Fruit fly (Drosophila melanogaster) whole organism, prepupa: Measurements from ENCODE around the gene CG14537.

Source experiments
- Blimp-1 ChIP-seq: fragments of 200-800 bp; sonication (Bioruptor generic); optimal IDR thresholded peaks from 3 replicates; lab custom pipeline; 2017; ENCODE audit warnings: missing biosample characterization, missing genetic modification characterization, mild to moderate bottlenecking, moderate library complexity, missing genetic modification reagents
- CG10631 ChIP-seq: fragments of 200-800 bp; sonication (Bioruptor generic); optimal IDR thresholded peaks from 2 replicates; lab custom pipeline; 2016; ENCODE audit warnings: missing biosample characterization, missing genetic modification characterization
- CG10669 ChIP-seq: fragments of 200-800 bp; sonication (Bioruptor generic); optimal IDR thresholded peaks from 3 replicates; lab custom pipeline; 2018; ENCODE audit warnings: missing biosample characterization, mild to moderate bottlenecking, missing genetic modification characterization, moderate library complexity
- CG11762 ChIP-seq: fragments of 200-800 bp; sonication (Bioruptor generic); optimal IDR thresholded peaks from 3 replicates; lab custom pipeline; 2016; ENCODE audit warnings: missing biosample characterization, missing genetic modification characterization; ENCODE audit not compliant: insufficient read depth
- CG11902 ChIP-seq: fragments of 200-800 bp; sonication (Bioruptor generic); optimal IDR thresholded peaks from 3 replicates; lab custom pipeline; 2016; ENCODE audit warnings: missing biosample characterization, missing genetic modification characterization
- CG15336 ChIP-seq: fragments of 200-800 bp; sonication (Bioruptor generic); IDR thresholded peaks from 2 replicates; pipeline ENCODE4 v1.3.6; 2022; ENCODE audit warnings: missing biosample characterization, missing genetic modification characterization
- CG1621 ChIP-seq: fragments of 200-800 bp; sonication (Bioruptor generic); optimal IDR thresholded peaks from 3 replicates; lab custom pipeline; 2018; ENCODE audit warnings: missing biosample characterization, mild to moderate bottlenecking, missing genetic modification characterization
- CG16779 ChIP-seq: fragments of 200-800 bp; sonication (Bioruptor generic); optimal IDR thresholded peaks from 3 replicates; lab custom pipeline; 2017; ENCODE audit warnings: missing biosample characterization, mild to moderate bottlenecking, missing genetic modification characterization
- CG31627 ChIP-seq: fragments of 200-800 bp; sonication (Bioruptor generic); optimal IDR thresholded peaks from 3 replicates; lab custom pipeline; 2016; ENCODE audit warnings: missing biosample characterization, missing genetic modification characterization
- CG32006 ChIP-seq: fragments of 200-800 bp; sonication (Bioruptor generic); optimal IDR thresholded peaks from 3 replicates; lab custom pipeline; 2017; ENCODE audit warnings: missing biosample characterization, mild to moderate bottlenecking, missing genetic modification characterization
- CG6163 ChIP-seq: fragments of 200-800 bp; sonication (Bioruptor generic); IDR thresholded peaks from 3 replicates; pipeline ENCODE4 v1.3.6; 2022; ENCODE audit warnings: missing biosample characterization, missing genetic modification characterization
- CG6808 ChIP-seq: fragments of 200-800 bp; sonication (Bioruptor generic); optimal IDR thresholded peaks from 3 replicates; lab custom pipeline; 2017; ENCODE audit warnings: missing biosample characterization, missing genetic modification characterization, mild to moderate bottlenecking, moderate library complexity, missing genetic modification reagents
- CG6854 ChIP-seq: fragments of 200-800 bp; sonication (Bioruptor generic); optimal IDR thresholded peaks from 2 replicates; lab custom pipeline; 2017; ENCODE audit warnings: missing biosample characterization, mild to moderate bottlenecking, missing genetic modification characterization
- CG8119 ChIP-seq: fragments of 200-800 bp; sonication (Bioruptor generic); IDR thresholded peaks from 3 replicates; pipeline ENCODE4 v1.3.6; 2022; ENCODE audit warnings: missing biosample characterization, missing genetic modification characterization
- CG8319 ChIP-seq: fragments of 200-800 bp; sonication (Bioruptor generic); optimal IDR thresholded peaks from 3 replicates; lab custom pipeline; 2016; ENCODE audit warnings: missing biosample characterization, missing genetic modification characterization
- CG8632 ChIP-seq: fragments of 200-800 bp; sonication (Bioruptor generic); optimal IDR thresholded peaks from 3 replicates; lab custom pipeline; 2016; ENCODE audit warnings: missing biosample characterization, missing genetic modification characterization
- CG9139 ChIP-seq: fragments of 200-800 bp; sonication (Bioruptor generic); optimal IDR thresholded peaks from 3 replicates; lab custom pipeline; 2017; ENCODE audit warnings: missing biosample characterization, mild to moderate bottlenecking, missing genetic modification characterization
- Eip75B ChIP-seq: fragments of 200-800 bp; sonication (Bioruptor generic); optimal IDR thresholded peaks from 3 replicates; lab custom pipeline; 2016; ENCODE audit warnings: missing biosample characterization, missing genetic modification characterization
- Eip78C ChIP-seq: fragments of 200-800 bp; sonication (Bioruptor generic); peaks from one replicate; lab custom pipeline; 2016; ENCODE audit warnings: missing biosample characterization, missing genetic modification characterization
- Eip93F ChIP-seq: fragments of 200-800 bp; sonication (Bioruptor generic); optimal IDR thresholded peaks from 2 replicates; lab custom pipeline; 2016; ENCODE audit warnings: missing biosample characterization, mild to moderate bottlenecking, missing genetic modification characterization
- Ets21C ChIP-seq: fragments of 200-800 bp; sonication (Bioruptor generic); optimal IDR thresholded peaks from 3 replicates; lab custom pipeline; 2016; ENCODE audit warnings: missing biosample characterization, missing genetic modification characterization
- Ets96B ChIP-seq: fragments of 200-800 bp; optimal IDR thresholded peaks from 2 replicates; lab custom pipeline; 2019; ENCODE audit warnings: missing biosample characterization, mild to moderate bottlenecking, missing genetic modification characterization, moderate library complexity
- Hr38 ChIP-seq: sonication (Bioruptor generic); optimal IDR thresholded peaks from 2 replicates; lab custom pipeline; 2016; ENCODE audit warnings: missing biosample characterization, missing genetic modification characterization
- Hr39 ChIP-seq: fragments of 200-800 bp; sonication (Bioruptor generic); optimal IDR thresholded peaks from 2 replicates; lab custom pipeline; 2016; ENCODE audit warnings: missing biosample characterization, missing genetic modification characterization
- Hr4 ChIP-seq: fragments of 200-800 bp; sonication (Bioruptor generic); optimal IDR thresholded peaks from 3 replicates; lab custom pipeline; 2016; ENCODE audit warnings: missing biosample characterization, missing genetic modification characterization
- Lpt ChIP-seq: fragments of 200-800 bp; sonication (Bioruptor generic); optimal IDR thresholded peaks from 3 replicates; lab custom pipeline; 2016; ENCODE audit warnings: missing biosample characterization, missing genetic modification characterization
- Met ChIP-seq: fragments of 200-800 bp; sonication (Bioruptor generic); optimal IDR thresholded peaks from 3 replicates; lab custom pipeline; 2016; ENCODE audit warnings: missing biosample characterization, missing genetic modification characterization
- OdsH ChIP-seq: fragments of 200-800 bp; sonication (Bioruptor generic); optimal IDR thresholded peaks from 3 replicates; lab custom pipeline; 2016; ENCODE audit warnings: missing biosample characterization, missing genetic modification characterization
- Smox ChIP-seq: fragments of 200-800 bp; sonication (Bioruptor generic); optimal IDR thresholded peaks from 3 replicates; lab custom pipeline; 2016; ENCODE audit warnings: missing biosample characterization, missing genetic modification characterization
- Sox102F ChIP-seq: fragments of 200-800 bp; sonication (Bioruptor generic); optimal IDR thresholded peaks from 2 replicates; lab custom pipeline; 2016; ENCODE audit warnings: missing biosample characterization, mild to moderate bottlenecking, missing genetic modification characterization
- achi ChIP-seq: fragments of 200-800 bp; sonication (Bioruptor generic); optimal IDR thresholded peaks from 3 replicates; lab custom pipeline; 2016; ENCODE audit warnings: missing biosample characterization, missing genetic modification characterization
- acj6 ChIP-seq: fragments of 200-800 bp; sonication (Bioruptor generic); optimal IDR thresholded peaks from 3 replicates; lab custom pipeline; 2016; ENCODE audit warnings: missing biosample characterization, missing genetic modification characterization
- cyc ChIP-seq: fragments of 200-800 bp; sonication (Bioruptor generic); optimal IDR thresholded peaks from 3 replicates; lab custom pipeline; 2016; ENCODE audit warnings: missing biosample characterization, missing genetic modification characterization
- dsx ChIP-seq: fragments of 200-800 bp; optimal IDR thresholded peaks from 3 replicates; lab custom pipeline; 2019; ENCODE audit warnings: missing biosample characterization, mild to moderate bottlenecking, missing genetic modification characterization, moderate library complexity; ENCODE audit not compliant: poor library complexity, severe bottlenecking
- eg ChIP-seq: fragments of 200-800 bp; sonication (Bioruptor generic); IDR thresholded peaks from 3 replicates; pipeline ENCODE4 v1.3.6; 2022; ENCODE audit warnings: missing biosample characterization, missing genetic modification characterization
- esn ChIP-seq: fragments of 200-800 bp; sonication (Bioruptor generic); optimal IDR thresholded peaks from 2 replicates; lab custom pipeline; 2016; ENCODE audit warnings: missing biosample characterization, mild to moderate bottlenecking, missing genetic modification characterization, moderate library complexity
- fd85E ChIP-seq: fragments of 200-800 bp; sonication (Bioruptor generic); optimal IDR thresholded peaks from 3 replicates; lab custom pipeline; 2016; ENCODE audit warnings: missing biosample characterization, missing genetic modification characterization
- fkh ChIP-seq: fragments of 200-800 bp; sonication (Bioruptor generic); optimal IDR thresholded peaks from 3 replicates; lab custom pipeline; 2017; ENCODE audit warnings: missing biosample characterization, mild to moderate bottlenecking, missing genetic modification characterization, moderate library complexity
- lz ChIP-seq: fragments of 200-800 bp; sonication (Bioruptor generic); optimal IDR thresholded peaks from 3 replicates; lab custom pipeline; 2016; ENCODE audit warnings: missing biosample characterization, missing genetic modification characterization
- net ChIP-seq: fragments of 200-800 bp; sonication (Bioruptor generic); optimal IDR thresholded peaks from 3 replicates; lab custom pipeline; 2016; ENCODE audit warnings: missing biosample characterization, missing genetic modification characterization
- salr ChIP-seq, 2 experiments: fragments of 200-800 bp; sonication (Bioruptor generic); optimal IDR thresholded peaks; 3 replicates each; lab custom pipeline; 2016 to 2018; ENCODE audit warnings: missing biosample characterization in 2 of 2, missing genetic modification characterization in 2 of 2, mild to moderate bottlenecking in 1 of 2
- spab ChIP-seq: fragments of 200-800 bp; sonication (Bioruptor generic); optimal IDR thresholded peaks from 2 replicates; lab custom pipeline; 2017; ENCODE audit warnings: missing biosample characterization, mild to moderate bottlenecking, missing genetic modification characterization, missing genetic modification reagents
- ss ChIP-seq, 2 experiments: fragments of 200-800 bp; sonication (Bioruptor generic); optimal IDR thresholded peaks; 2 replicates in 1 of 2; 3 replicates in 1 of 2; lab custom pipeline; 2017 to 2018; ENCODE audit warnings: mild to moderate bottlenecking in 2 of 2, missing biosample characterization in 2 of 2, missing genetic modification characterization in 2 of 2, moderate library complexity in 1 of 2
- topi ChIP-seq: fragments of 200-800 bp; sonication (Bioruptor generic); optimal IDR thresholded peaks from 3 replicates; lab custom pipeline; 2016; ENCODE audit warnings: missing biosample characterization, missing genetic modification characterization

The CG14537 gene

dm6 chr2L:7799804-7800433, 40.3 kb upstream of the CG14537 start, which contains the start of the genes Herp and r2d2 (continued):
- TF ChIP-seq CG8119 (peak; percentile 70), Ets96B (tag; lab: Kevin White, UChicago) (peak; percentile 86), eg (peak; percentile 84), Lpt (GFP tag; lab: Kevin White, UChicago) (peak; percentile 77), CG6808 (GFP tag; lab: Kevin White, UChicago) (peak; percentile 83), Met (GFP tag; lab: Kevin White, UChicago) (peak; percentile 90), CG10669 (GFP tag; lab: Kevin White, UChicago) (peak; percentile 86), lz (peak; percentile 92), CG1621 (tag; lab: Kevin White, UChicago) (peak; percentile 79), CG8319 (GFP tag; lab: Kevin White, UChicago) (peak; percentile 49), CG6854 (GFP tag; lab: Kevin White, UChicago) (peak; percentile 82), topi (GFP tag; lab: Kevin White, UChicago) (peak; percentile 87), CG9139 (peak; percentile 77), dsx (GFP tag; lab: Kevin White, UChicago) (peak; percentile 77), Ets21C (peak; percentile 86), Smox (no peak), ss (GFP tag; optimal IDR thresholded peaks at IDR 0.05; lab: Kevin White, UChicago) (peak; percentile 80 to 88), salr (GFP tag; optimal IDR thresholded peaks at IDR 0.05; lab: Kevin White, UChicago) (peak; percentile 69 to 83), fd85E (GFP tag; lab: Kevin White, UChicago) (no peak), Hr39 (GFP tag; lab: Kevin White, UChicago) (peak; percentile 90), Hr4 (peak; percentile 90), Eip93F (no peak), achi (GFP tag; lab: Kevin White, UChicago) (peak; percentile 88), Sox102F (peak; percentile 81), Blimp-1 (peak; percentile 73), acj6 (GFP tag; lab: Kevin White, UChicago) (peak; percentile 90), Hr38 (GFP tag; lab: Kevin White, UChicago) (no peak), esn (GFP tag; lab: Kevin White, UChicago) (peak; percentile 90), CG8632 (peak; percentile 77), Eip78C (GFP tag; lab: Kevin White, UChicago) (peak; percentile 92), spab (peak; percentile 65), CG15336 (GFP tag; lab: Robert Waterston, UW) (peak; percentile 76; the same call in 1 of the 2 replicates), CG10631 (peak; percentile 88), net (GFP tag; lab: Kevin White, UChicago) (peak; percentile 77)

- no peak for TF ChIP-seq Sox102F
- TF ChIP-seq Smox: no peak
- no peak for TF ChIP-seq CG16779 (tag; lab: Kevin White, UChicago)
- no peak for TF ChIP-seq cyc
- no peak for TF ChIP-seq CG10669 (GFP tag; lab: Kevin White, UChicago)
- TF ChIP-seq CG1621 (tag; lab: Kevin White, UChicago): no peak
- TF ChIP-seq CG8319 (GFP tag; lab: Kevin White, UChicago): no peak
- TF ChIP-seq CG11902 (GFP tag; lab: Kevin White, UChicago): no peak
- TF ChIP-seq CG6163: no peak
- TF ChIP-seq CG32006 (GFP tag; lab: Kevin White, UChicago): no peak
- TF ChIP-seq Eip75B (GFP tag; lab: Kevin White, UChicago): no peak
- no peak for TF ChIP-seq lz
- no peak for TF ChIP-seq fkh (GFP tag; lab: Kevin White, UChicago)
- no peak for TF ChIP-seq OdsH (GFP tag; lab: Kevin White, UChicago)
- no peak for TF ChIP-seq CG11762 (GFP tag; lab: Kevin White, UChicago)
- no peak for TF ChIP-seq CG31627 (GFP tag; lab: Kevin White, UChicago)
- TF ChIP-seq, all 60 proteins: peak for 0
These were observed 32.7 kb upstream of the CG14537 start for dm6 chr2L:7807563-7807962.
